Fruit fly (Drosophila melanogaster) whole organism, adult: ENCODE data around the gene Orc2.

ENCODE experiments used
- CG11617 ChIP-seq: fragments of 200-800 bp; sonication (Bioruptor generic); optimal IDR thresholded peaks from 2 replicates; lab custom pipeline; 2017; ENCODE audit warnings: mild to moderate bottlenecking, missing biosample characterization, missing genetic modification reagents, missing genetic modification characterization
- CG14711 ChIP-seq: fragments of 200-800 bp; sonication (Bioruptor generic); optimal IDR thresholded peaks from 2 replicates; lab custom pipeline; 2018; ENCODE audit warnings: missing biosample characterization, mild to moderate bottlenecking, missing genetic modification characterization, moderate library complexity
- CG5204 ChIP-seq: fragments of 200-800 bp; sonication (Bioruptor generic); optimal IDR thresholded peaks from 2 replicates; lab custom pipeline; 2016; ENCODE audit warnings: missing biosample characterization, missing genetic modification characterization
- CG7045 ChIP-seq: fragments of 200-800 bp; sonication (Bioruptor generic); optimal IDR thresholded peaks from 2 replicates; lab custom pipeline; 2017; ENCODE audit warnings: missing biosample characterization, mild to moderate bottlenecking, missing genetic modification characterization
- bab1 ChIP-seq: fragments of 200-800 bp; sonication (Bioruptor generic); optimal IDR thresholded peaks from 3 replicates; lab custom pipeline; 2019; ENCODE audit warnings: missing biosample characterization, mild to moderate bottlenecking, missing genetic modification characterization, moderate library complexity
- cic ChIP-seq: fragments of 200-800 bp; sonication (Bioruptor generic); optimal IDR thresholded peaks from 2 replicates; lab custom pipeline; 2017; ENCODE audit warnings: missing biosample characterization, mild to moderate bottlenecking, missing genetic modification characterization, moderate library complexity
- cnc ChIP-seq, 2 experiments: fragments of >200 bp; optimal IDR thresholded peaks; 2 replicates each; lab custom pipeline; 2017
- kay ChIP-seq: fragments of 200-800 bp; sonication (Bioruptor generic); peaks from one replicate; lab custom pipeline; 2016; ENCODE audit warnings: missing biosample characterization, missing genetic modification characterization, borderline replicate concordance
- pad ChIP-seq: fragments of 200-800 bp; sonication (Bioruptor generic); optimal IDR thresholded peaks from 3 replicates; lab custom pipeline; 2017; ENCODE audit warnings: missing biosample characterization, missing genetic modification characterization, mild to moderate bottlenecking, moderate library complexity, missing genetic modification reagents
- tj ChIP-seq: fragments of 200-800 bp; sonication (Bioruptor generic); optimal IDR thresholded peaks from 3 replicates; lab custom pipeline; 2017; ENCODE audit warnings: missing biosample characterization, mild to moderate bottlenecking, missing genetic modification characterization, moderate library complexity

DNA sequence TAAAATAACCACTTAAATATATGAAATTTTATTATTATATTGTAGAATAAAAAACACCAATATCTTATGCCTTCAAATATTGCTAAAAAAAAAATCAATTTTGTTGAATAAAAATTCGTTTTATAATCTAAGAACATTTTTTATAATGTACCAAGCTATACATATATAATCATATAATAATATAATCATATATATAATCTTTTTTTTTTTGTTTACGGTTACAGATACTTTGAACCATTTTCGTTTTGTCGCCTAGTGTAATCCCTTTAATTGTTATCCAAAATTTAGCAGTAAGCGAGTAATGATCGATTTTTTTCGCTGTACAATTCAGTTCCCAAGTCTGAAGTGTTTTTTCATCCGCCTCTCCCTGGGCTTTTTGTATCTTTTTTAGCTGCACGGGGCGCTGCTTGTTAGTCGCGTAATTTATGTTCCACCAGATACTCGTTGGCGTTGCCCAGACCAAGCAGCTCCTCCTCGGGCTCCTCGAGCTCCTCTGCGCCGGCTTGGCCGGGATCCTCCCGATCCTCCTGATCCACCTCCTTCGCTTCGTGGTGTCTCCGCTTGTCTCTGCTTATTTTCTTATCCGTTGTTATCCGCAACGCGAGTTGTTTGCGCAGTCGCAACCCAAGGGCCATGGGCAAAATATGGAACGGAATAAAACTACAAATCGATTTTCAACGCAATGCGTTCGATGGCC lies 25.2 kb upstream of the Orc2 start:
- no peak for TF ChIP-seq CG5204 (GFP tag; lab: Kevin White, UChicago)
- TF ChIP-seq CG7045 (GFP tag; lab: Kevin White, UChicago) = no peak
- TF ChIP-seq CG11617 (GFP tag; lab: Kevin White, UChicago) = no peak
- TF ChIP-seq pad = no peak
- no peak for TF ChIP-seq cic
- TF ChIP-seq kay (GFP tag; lab: Kevin White, UChicago) = no peak
- no peak for TF ChIP-seq tj (GFP tag; lab: Kevin White, UChicago)
- TF ChIP-seq CG14711 (tag; lab: Kevin White, UChicago) = no peak
- TF ChIP-seq bab1 (GFP tag; lab: Kevin White, UChicago) = no peak
- TF ChIP-seq cnc (optimal IDR thresholded peaks at IDR 0.05; lab: Kevin White, UChicago) = no peak
